Fruit fly (Drosophila melanogaster): Measurements from ENCODE around the gene CG14961.

DNA sequence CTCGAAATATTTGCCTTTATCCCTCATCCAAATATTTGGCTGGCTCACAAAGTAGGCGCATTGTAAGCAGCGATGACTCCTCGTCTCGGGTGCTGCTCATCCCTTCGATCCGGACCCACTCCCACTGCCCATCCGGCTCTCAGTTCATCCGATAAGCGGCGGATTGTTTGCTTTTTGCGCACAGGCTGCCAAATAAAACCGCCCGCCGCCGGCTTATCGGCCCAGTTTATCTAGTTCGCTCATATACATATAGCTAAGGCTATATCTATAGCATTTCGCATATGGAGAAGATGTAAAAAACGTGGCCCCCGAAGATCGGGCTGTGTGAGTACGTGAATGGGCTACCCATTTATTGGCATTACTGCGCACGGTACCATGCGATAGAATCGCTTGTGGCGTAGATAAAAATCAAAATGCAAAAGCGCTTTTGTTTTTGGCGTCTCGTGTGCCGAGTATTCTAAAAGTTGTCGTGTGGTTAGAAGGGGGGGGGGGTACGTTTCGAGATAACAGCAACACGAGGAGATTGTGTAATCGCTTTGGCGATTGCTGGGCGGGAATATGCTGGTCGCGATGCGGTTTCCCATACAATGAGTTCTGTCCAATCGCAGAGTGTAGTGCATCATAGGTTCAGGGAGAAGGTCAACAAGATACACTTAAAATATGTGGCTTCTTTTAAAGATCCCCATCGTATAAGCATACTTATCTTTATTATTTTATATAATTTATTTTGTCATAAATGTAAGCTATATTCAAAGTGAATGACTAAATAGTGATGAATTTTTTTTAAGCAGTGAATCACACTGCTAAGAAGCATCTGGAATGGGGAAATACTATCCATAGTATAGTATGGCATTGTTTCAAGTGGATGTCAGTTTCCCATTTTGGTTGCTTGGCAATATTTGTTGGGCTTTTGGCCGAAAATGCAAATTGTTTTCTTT, 20.9 kb upstream of the CG14961 start:
- TF ChIP-seq Dif (GFP tag; optimal IDR thresholded peaks at IDR 0.05; ENCODE audit: partially characterized antibody) (no peak), fru (GFP tag; optimal IDR thresholded peaks at IDR 0.05) (peak; percentile 48)

Data from whole organism, wandering third instar larva.